Worm (Caenorhabditis elegans) whole organism, L2 larva: Measurements from ENCODE around the gene K02D10.2.

ENCODE experiments used
- F13H6.1 ChIP-seq: sonication (generic microtip); optimal IDR thresholded peaks from 2 replicates; lab custom pipeline; 2016; ENCODE audit warnings: missing genetic modification characterization, missing compliant biosample characterization
- R02D3.7 ChIP-seq: fragments of 150-350 bp; optimal IDR thresholded peaks from 2 replicates; lab custom pipeline; 2014; ENCODE audit warnings: missing biosample characterization, missing genetic modification characterization
- Y55F3AM.14 ChIP-seq: fragments of 200-800 bp; sonication (Bioruptor generic); optimal IDR thresholded peaks from 2 replicates; lab custom pipeline; 2018; ENCODE audit warnings: mild to moderate bottlenecking, missing genetic modification characterization, missing compliant biosample characterization
- ZK546.5 ChIP-seq: sonication (generic microtip); optimal IDR thresholded peaks from 2 replicates; lab custom pipeline; 2017; ENCODE audit warnings: missing biosample characterization, missing genetic modification characterization
- alr-1 ChIP-seq: fragments of 150-350 bp; optimal IDR thresholded peaks from 2 replicates; lab custom pipeline; 2014; ENCODE audit warnings: missing biosample characterization, missing genetic modification characterization
- aly-2 ChIP-seq: fragments of 150-350 bp; optimal IDR thresholded peaks from 2 replicates; lab custom pipeline; 2014; ENCODE audit warnings: missing biosample characterization, missing genetic modification characterization
- ama-1 ChIP-seq: fragments of 150-350 bp; optimal IDR thresholded peaks from 2 replicates; lab custom pipeline; 2018; ENCODE audit warnings: inconsistent platforms
- blmp-1 ChIP-seq: sonication (generic microtip); optimal IDR thresholded peaks from 2 replicates; lab custom pipeline; 2017; ENCODE audit warnings: missing genetic modification characterization, mild to moderate bottlenecking, missing compliant biosample characterization, antibody characterized with exemption, moderate library complexity; ENCODE audit not compliant: insufficient read depth
- ceh-16 ChIP-seq: fragments of 150-350 bp; optimal IDR thresholded peaks from 2 replicates; lab custom pipeline; 2014; ENCODE audit warnings: missing biosample characterization, missing genetic modification characterization
- ceh-82 ChIP-seq: fragments of 150-350 bp; optimal IDR thresholded peaks from 2 replicates; lab custom pipeline; 2014; ENCODE audit warnings: missing biosample characterization, missing genetic modification characterization
- crh-2 ChIP-seq: sonication (generic microtip); optimal IDR thresholded peaks from 2 replicates; lab custom pipeline; 2017; ENCODE audit warnings: missing biosample characterization, missing genetic modification characterization
- dmd-4 ChIP-seq: sonication (generic microtip); optimal IDR thresholded peaks from 2 replicates; lab custom pipeline; 2017; ENCODE audit warnings: missing biosample characterization, missing genetic modification characterization
- elt-1 ChIP-seq: fragments of 150-350 bp; optimal IDR thresholded peaks from 2 replicates; lab custom pipeline; 2014; ENCODE audit warnings: missing biosample characterization, missing genetic modification characterization
- elt-3 ChIP-seq: sonication (generic microtip); optimal IDR thresholded peaks from 2 replicates; lab custom pipeline; 2017; ENCODE audit warnings: missing biosample characterization, missing genetic modification characterization
- lin-11 ChIP-seq: fragments of 150-350 bp; sonication (generic microtip); optimal IDR thresholded peaks from 2 replicates; lab custom pipeline; 2014; ENCODE audit warnings: missing biosample characterization, missing genetic modification characterization, inconsistent platforms, mixed read lengths
- lin-13 ChIP-seq: fragments of 150-350 bp; optimal IDR thresholded peaks from 2 replicates; lab custom pipeline; 2014; ENCODE audit warnings: missing biosample characterization, missing genetic modification reagents, missing genetic modification characterization
- lin-39 ChIP-seq: fragments of 150-350 bp; optimal IDR thresholded peaks from 2 replicates; lab custom pipeline; 2014; ENCODE audit warnings: missing biosample characterization, missing genetic modification reagents, missing genetic modification characterization
- lsy-2 ChIP-seq, 2 experiments: fragments of 150-350 bp in 1 of 2; sonication (generic microtip) in 1 of 2; optimal IDR thresholded peaks; 2 replicates each; lab custom pipeline; 2014 to 2017; ENCODE audit warnings: missing biosample characterization in 2 of 2, missing genetic modification characterization in 2 of 2
- mab-5 ChIP-seq: fragments of 150-350 bp; optimal IDR thresholded peaks from 2 replicates; lab custom pipeline; 2014; ENCODE audit warnings: missing biosample characterization, missing genetic modification characterization
- mbf-1 ChIP-seq: sonication (generic microtip); optimal IDR thresholded peaks from 2 replicates; lab custom pipeline; 2017; ENCODE audit warnings: missing biosample characterization, missing genetic modification characterization
- mdl-1 ChIP-seq, 2 experiments: fragments of 150-350 bp in 1 of 2; sonication (generic microtip) in 1 of 2; optimal IDR thresholded peaks; 2 replicates each; lab custom pipeline; 2017; ENCODE audit warnings: missing biosample characterization in 2 of 2, missing genetic modification characterization in 2 of 2
- nhr-10 ChIP-seq: sonication (generic microtip); optimal IDR thresholded peaks from 2 replicates; lab custom pipeline; 2017; ENCODE audit warnings: missing biosample characterization, missing genetic modification characterization
- nhr-11 ChIP-seq: fragments of 150-350 bp; optimal IDR thresholded peaks from 2 replicates; lab custom pipeline; 2014; ENCODE audit warnings: missing biosample characterization, missing genetic modification characterization
- nhr-12 ChIP-seq: fragments of 150-350 bp; optimal IDR thresholded peaks from 2 replicates; lab custom pipeline; 2014; ENCODE audit warnings: missing biosample characterization, missing genetic modification characterization
- nhr-129 ChIP-seq: fragments of 150-350 bp; optimal IDR thresholded peaks from 2 replicates; lab custom pipeline; 2014; ENCODE audit warnings: missing biosample characterization, missing genetic modification characterization
- nhr-23 ChIP-seq: fragments of 150-350 bp; optimal IDR thresholded peaks from 2 replicates; lab custom pipeline; 2014; ENCODE audit warnings: missing biosample characterization, missing genetic modification reagents, missing genetic modification characterization
- nhr-25 ChIP-seq: fragments of 150-350 bp; sonication (generic microtip); optimal IDR thresholded peaks from 3 replicates; lab custom pipeline; 2014; ENCODE audit warnings: missing biosample characterization, missing genetic modification characterization
- nhr-77 ChIP-seq: fragments of 150-350 bp; optimal IDR thresholded peaks from 2 replicates; lab custom pipeline; 2014; ENCODE audit warnings: missing biosample characterization, missing genetic modification characterization
- peb-1 ChIP-seq: fragments of 150-350 bp; optimal IDR thresholded peaks from 2 replicates; lab custom pipeline; 2014; ENCODE audit warnings: missing biosample characterization, missing genetic modification characterization
- sem-4 ChIP-seq: fragments of 150-350 bp; optimal IDR thresholded peaks from 2 replicates; lab custom pipeline; 2014; ENCODE audit warnings: missing biosample characterization, missing genetic modification reagents, missing genetic modification characterization
- skn-1 ChIP-seq: sonication (generic microtip); optimal IDR thresholded peaks from 2 replicates; lab custom pipeline; 2017; ENCODE audit warnings: missing biosample characterization, missing genetic modification characterization
- sma-3 ChIP-seq: sonication (generic microtip); optimal IDR thresholded peaks from 2 replicates; lab custom pipeline; 2016; ENCODE audit warnings: missing genetic modification reagents, missing genetic modification characterization, missing compliant biosample characterization
- sma-9 ChIP-seq, 2 experiments: fragments of 150-350 bp in 1 of 2; sonication (generic microtip) in 1 of 2; optimal IDR thresholded peaks; 2 replicates each; lab custom pipeline; 2014 to 2016; ENCODE audit warnings: missing genetic modification characterization in 2 of 2, mild to moderate bottlenecking in 1 of 2, missing biosample characterization in 1 of 2, missing compliant biosample characterization in 1 of 2, missing genetic modification reagents in 1 of 2, moderate library complexity in 1 of 2
- snpc-4 ChIP-seq: fragments of 150-350 bp; optimal IDR thresholded peaks from 2 replicates; lab custom pipeline; 2014; ENCODE audit warnings: missing biosample characterization, missing genetic modification characterization
- unc-39 ChIP-seq: fragments of 150-350 bp; optimal IDR thresholded peaks from 2 replicates; lab custom pipeline; 2014; ENCODE audit warnings: missing biosample characterization, missing genetic modification characterization
- unc-55 ChIP-seq: fragments of 150-350 bp; sonication (generic microtip); optimal IDR thresholded peaks from 3 replicates; lab custom pipeline; 2014; ENCODE audit warnings: missing biosample characterization, missing genetic modification reagents, missing genetic modification characterization
- unc-62 ChIP-seq: fragments of 150-350 bp; optimal IDR thresholded peaks from 2 replicates; lab custom pipeline; 2014; ENCODE audit warnings: missing biosample characterization, missing genetic modification reagents, missing genetic modification characterization
- zag-1 ChIP-seq: fragments of 150-350 bp; optimal IDR thresholded peaks from 2 replicates; lab custom pipeline; 2014; ENCODE audit warnings: missing biosample characterization, missing genetic modification characterization
- ztf-1 ChIP-seq: fragments of 200-800 bp; sonication (Bioruptor generic); conservative IDR thresholded peaks from 2 replicates; pipeline ENCODE4 v1.3.6; 2022; ENCODE audit warnings: missing genetic modification characterization, missing compliant biosample characterization
- ztf-11 ChIP-seq: sonication (generic microtip); optimal IDR thresholded peaks from 2 replicates; lab custom pipeline; 2017; ENCODE audit warnings: missing biosample characterization, missing genetic modification characterization
- ztf-4 ChIP-seq: fragments of 150-350 bp; optimal IDR thresholded peaks from 2 replicates; lab custom pipeline; 2014; ENCODE audit warnings: missing biosample characterization, missing genetic modification characterization

K02D10.2 gene

ce11 chrIII:8771162-8771561 lies at the start of gene K02D10.2:
Gene K02D10.2 (minus strand): TSS chrIII:8771262.
- TF ChIP-seq F13H6.1 (tag; lab: Kevin White, UChicago) (no peak), ama-1 (lab: Kevin White, UChicago) (no peak), nhr-11 (tag; lab: Kevin White, UChicago) (no peak)

- TF ChIP-seq mab-5 (tag; lab: Kevin White, UChicago) (no peak), nhr-10 (no peak), lin-13 (GFP tag; lab: Kevin White, UChicago) (no peak), lin-11 (no peak), elt-3 (no peak), ztf-11 (tag; lab: Kevin White, UChicago) (no peak), alr-1 (no peak), lsy-2 (tag; optimal IDR thresholded peaks at IDR 0.05; lab: Kevin White, UChicago) (no peak), skn-1 (no peak), blmp-1 (tag; lab: Kevin White, UChicago) (no peak), unc-62 (GFP tag; lab: Kevin White, UChicago) (no peak), sem-4 (tag; lab: Kevin White, UChicago) (no peak), nhr-11 (tag; lab: Kevin White, UChicago) (no peak), mdl-1 (tag; optimal IDR thresholded peaks at IDR 0.05; lab: Kevin White, UChicago) (no peak), nhr-77 (tag; lab: Kevin White, UChicago) (no peak), nhr-23 (tag; lab: Kevin White, UChicago) (no peak), lin-39 (tag; lab: Kevin White, UChicago) (no peak), ama-1 (lab: Kevin White, UChicago) (no peak)
Observed at ce11 chrIII:8818599-8818998, 47.5 kb upstream of the K02D10.2 start, which contains the start of gene pat-2. Gene pat-2 (plus strand): TSS chrIII:8818899.

ce11 chrIII:8815699-8816098 lies 44.6 kb upstream of the K02D10.2 start:
- TF ChIP-seq ceh-16 (tag; lab: Kevin White, UChicago): no peak
- TF ChIP-seq nhr-129: peak; percentile 45
- TF ChIP-seq peb-1 (tag; lab: Kevin White, UChicago): no peak
- peak; percentile 61 for TF ChIP-seq F13H6.1 (tag; lab: Kevin White, UChicago)
- TF ChIP-seq lin-13 (GFP tag; lab: Kevin White, UChicago): no peak

ce11 chrIII:8811111-8811510 lies 40.0 kb upstream of the K02D10.2 start:
- TF ChIP-seq sem-4 (tag; lab: Kevin White, UChicago) (peak; percentile 56), mbf-1 (no peak)

ce11 chrIII:8809245-8809971 lies 38.3 kb upstream of the K02D10.2 start, which contains the start of gene prx-19:
Gene prx-19 (minus strand): TSS chrIII:8809295.
- peak; percentile 73 for TF ChIP-seq nhr-129
- no peak for TF ChIP-seq mdl-1 (tag; optimal IDR thresholded peaks at IDR 0.05; lab: Kevin White, UChicago)
- TF ChIP-seq ztf-1 (GFP tag; lab: Robert Waterston, UW): no peak
- TF ChIP-seq ama-1 (lab: Kevin White, UChicago): peak; percentile 7
- TF ChIP-seq R02D3.7 (tag; lab: Kevin White, UChicago): no peak
- TF ChIP-seq nhr-77 (tag; lab: Kevin White, UChicago): no peak
- TF ChIP-seq lin-13 (GFP tag; lab: Kevin White, UChicago): peak; percentile 15
- TF ChIP-seq dmd-4 (tag; lab: Kevin White, UChicago): no peak
- TF ChIP-seq lin-39 (tag; lab: Kevin White, UChicago): no peak
- no peak for TF ChIP-seq ztf-4 (tag; lab: Kevin White, UChicago)
- TF ChIP-seq snpc-4 (tag; lab: Kevin White, UChicago): no peak
- no peak for TF ChIP-seq ceh-16 (tag; lab: Kevin White, UChicago)
- TF ChIP-seq ceh-82 (tag; lab: Kevin White, UChicago): no peak
- TF ChIP-seq lsy-2 (tag; optimal IDR thresholded peaks at IDR 0.05; lab: Kevin White, UChicago): peak in 1 of 2 experiments; percentile 66
- TF ChIP-seq skn-1: no peak
- TF ChIP-seq mbf-1: no peak
- TF ChIP-seq sma-9 (GFP tag; optimal IDR thresholded peaks at IDR 0.05; lab: Kevin White, UChicago): peak; percentile 39
- no peak for TF ChIP-seq sma-9 (tag; optimal IDR thresholded peaks at IDR 0.05; lab: Kevin White, UChicago)
- no peak for TF ChIP-seq nhr-12 (tag; lab: Kevin White, UChicago)
- peak; percentile 79 for TF ChIP-seq unc-55 (GFP tag; lab: Kevin White, UChicago)
- TF ChIP-seq sma-3 (GFP tag; lab: Kevin White, UChicago): peak; percentile 19
- peak; percentile 30 for TF ChIP-seq crh-2
- TF ChIP-seq nhr-23 (tag; lab: Kevin White, UChicago): no peak
- TF ChIP-seq zag-1 (tag; lab: Kevin White, UChicago): no peak
- TF ChIP-seq alr-1: no peak
- TF ChIP-seq aly-2 (tag; lab: Kevin White, UChicago): no peak
- no peak for TF ChIP-seq unc-39 (tag; lab: Kevin White, UChicago)
- no peak for TF ChIP-seq ZK546.5
- no peak for TF ChIP-seq ztf-11 (tag; lab: Kevin White, UChicago)
- TF ChIP-seq elt-1: no peak
- no peak for TF ChIP-seq lin-11
- TF ChIP-seq blmp-1 (tag; lab: Kevin White, UChicago): no peak
- TF ChIP-seq nhr-25 (tag; lab: Kevin White, UChicago): peak; percentile 1
- peak; percentile 43 for TF ChIP-seq F13H6.1 (tag; lab: Kevin White, UChicago)
- TF ChIP-seq Y55F3AM.14 (GFP tag; lab: Kevin White, UChicago): no peak
